Fruit fly (Drosophila melanogaster) whole organism, embryonic: ENCODE results near the gene CG16758.

Experiments used
- Antp ChIP-seq: fragments of 200-800 bp; sonication (Bioruptor generic); optimal IDR thresholded peaks from 3 replicates; lab custom pipeline; 2016; ENCODE audit warnings: missing biosample characterization, missing genetic modification characterization
- CG10431 ChIP-seq: fragments of 200-800 bp; sonication (Bioruptor generic); optimal IDR thresholded peaks from 3 replicates; lab custom pipeline; 2018; ENCODE audit warnings: missing biosample characterization, mild to moderate bottlenecking, missing genetic modification characterization
- CG13424 ChIP-seq: fragments of 200-800 bp; sonication (Bioruptor generic); optimal IDR thresholded peaks from 2 replicates; lab custom pipeline; 2019; ENCODE audit warnings: missing biosample characterization, mild to moderate bottlenecking, missing genetic modification characterization, moderate library complexity
- CG8290 ChIP-seq, 3 experiments: fragments of 200-800 bp; sonication (Bioruptor generic); optimal IDR thresholded peaks; 2 replicates each; lab custom pipeline; 2016 to 2019; ENCODE audit warnings: missing biosample characterization in 3 of 3, missing genetic modification characterization in 3 of 3, mild to moderate bottlenecking in 2 of 3, moderate library complexity in 1 of 3
- CG9215 ChIP-seq: fragments of 200-800 bp; sonication (Bioruptor generic); IDR thresholded peaks from 2 replicates; pipeline ENCODE4 v1.3.6; 2022; ENCODE audit warnings: missing biosample characterization, missing genetic modification characterization
- ERR ChIP-seq: fragments of 200-800 bp; sonication (Bioruptor generic); optimal IDR thresholded peaks from 2 replicates; lab custom pipeline; 2016; ENCODE audit warnings: missing biosample characterization, missing genetic modification characterization
- Hr51 ChIP-seq, 2 experiments: fragments of 200-800 bp; sonication (Bioruptor generic); optimal IDR thresholded peaks; 2 replicates in 1 of 2; 3 replicates in 1 of 2; lab custom pipeline; 2016 to 2018; ENCODE audit warnings: missing biosample characterization in 2 of 2, missing genetic modification characterization in 2 of 2, mild to moderate bottlenecking in 1 of 2, moderate library complexity in 1 of 2
- Nf-YA ChIP-seq: fragments of 200-800 bp; sonication (Bioruptor generic); IDR thresholded peaks from 2 replicates; pipeline ENCODE4 v1.3.6; 2022; ENCODE audit warnings: missing biosample characterization, missing genetic modification characterization
- crp ChIP-seq, 2 experiments: fragments of 200-800 bp; sonication (Bioruptor generic); optimal IDR thresholded peaks; 2 replicates in 1 of 2; 3 replicates in 1 of 2; lab custom pipeline; 2017; ENCODE audit warnings: missing biosample characterization in 2 of 2, missing genetic modification characterization in 2 of 2, mild to moderate bottlenecking in 1 of 2, moderate library complexity in 1 of 2
- pita ChIP-seq: fragments of 200-800 bp; sonication (Bioruptor generic); optimal IDR thresholded peaks from 2 replicates; lab custom pipeline; 2017; ENCODE audit warnings: missing biosample characterization, mild to moderate bottlenecking, missing genetic modification characterization

- TF ChIP-seq CG9215 (no peak), CG13424 (tag; lab: Kevin White, UChicago) (peak; percentile 66), crp (GFP tag; optimal IDR thresholded peaks at IDR 0.05; lab: Kevin White, UChicago) (no peak), ERR (GFP tag; lab: Kevin White, UChicago) (peak; percentile 21), CG10431 (GFP tag; lab: Kevin White, UChicago) (peak; percentile 50), Nf-YA (GFP tag; lab: Robert Waterston, UW) (0 out of 2 replicates have a peak, but pooled peaks have one; percentile 36), pita (GFP tag; lab: Kevin White, UChicago) (no peak), Hr51 (GFP tag; optimal IDR thresholded peaks at IDR 0.05; lab: Kevin White, UChicago) (peak; percentile 10 to 71), Antp (GFP tag; lab: Kevin White, UChicago) (peak; percentile 17), CG8290 (GFP tag; optimal IDR thresholded peaks at IDR 0.05; lab: Kevin White, UChicago) (peak; percentile 14), CG8290 (tag; optimal IDR thresholded peaks at IDR 0.05; lab: Kevin White, UChicago) (peak in 1 of 2 experiments; percentile 62)
Measured at dm6 chr3L:2552116-2552843, 48.9 kb upstream of the CG16758 start.
